Worm (Caenorhabditis elegans) whole organism, early embryonic: Measurements from ENCODE around the gene apl-1.

Experiments
- F13C5.2 ChIP-seq: sonication (generic microtip); optimal IDR thresholded peaks from 2 replicates; lab custom pipeline; 2017; ENCODE audit warnings: mild to moderate bottlenecking, missing genetic modification characterization, inconsistent platforms, missing compliant biosample characterization
- aly-1 ChIP-seq: sonication (generic microtip); optimal IDR thresholded peaks from 2 replicates; lab custom pipeline; 2016; ENCODE audit warnings: missing genetic modification characterization, missing compliant biosample characterization
- ama-1 ChIP-seq: fragments of 150-350 bp; optimal IDR thresholded peaks from 2 replicates; lab custom pipeline; 2014
- ceh-36 ChIP-seq: sonication (generic microtip); optimal IDR thresholded peaks from 2 replicates; lab custom pipeline; 2016; ENCODE audit warnings: missing genetic modification characterization, inconsistent platforms, missing compliant biosample characterization
- ets-7 ChIP-seq: sonication (generic microtip); optimal IDR thresholded peaks from 2 replicates; lab custom pipeline; 2016; ENCODE audit warnings: missing genotype, missing genetic modification characterization, missing compliant biosample characterization
- flt-1 ChIP-seq: fragments of 200-800 bp; sonication (Bioruptor generic); IDR thresholded peaks from 2 replicates; pipeline ENCODE4 v1.3.6; 2022; ENCODE audit warnings: missing genetic modification characterization, missing compliant biosample characterization
- hmg-4 ChIP-seq: fragments of 200-800 bp; sonication (Bioruptor generic); optimal IDR thresholded peaks from 2 replicates; lab custom pipeline; 2018; ENCODE audit warnings: mild to moderate bottlenecking, missing genetic modification characterization, missing compliant biosample characterization
- hnd-1 ChIP-seq: sonication (generic microtip); optimal IDR thresholded peaks from 2 replicates; lab custom pipeline; 2016; ENCODE audit warnings: missing genetic modification characterization, missing compliant biosample characterization
- pes-1 ChIP-seq: fragments of 200-800 bp; sonication (Bioruptor generic); IDR thresholded peaks from 2 replicates; pipeline ENCODE4 v1.3.6; 2022; ENCODE audit warnings: missing genetic modification reagents, missing genetic modification characterization, missing compliant biosample characterization
- scrt-1 ChIP-seq: fragments of 200-800 bp; sonication (Bioruptor generic); IDR thresholded peaks from 2 replicates; pipeline ENCODE4 v1.3.6; 2022; ENCODE audit warnings: missing genetic modification characterization, missing compliant biosample characterization
- sea-1 ChIP-seq: fragments of 200-800 bp; sonication (Bioruptor generic); conservative IDR thresholded peaks from 2 replicates; pipeline ENCODE4 v1.3.6; 2022; ENCODE audit warnings: missing genetic modification characterization, missing compliant biosample characterization
- tbx-11 ChIP-seq: fragments of 200-800 bp; sonication (Bioruptor generic); IDR thresholded peaks from 2 replicates; pipeline ENCODE4 v1.3.6; 2022; ENCODE audit warnings: missing genetic modification characterization, missing compliant biosample characterization
- tbx-37 ChIP-seq: fragments of 200-800 bp; sonication (Bioruptor generic); conservative IDR thresholded peaks from 2 replicates; pipeline ENCODE4 v1.3.6; 2022; ENCODE audit warnings: missing genetic modification reagents, missing genetic modification characterization, missing compliant biosample characterization
- tra-4 ChIP-seq: sonication (generic microtip); optimal IDR thresholded peaks from 2 replicates; lab custom pipeline; 2017; ENCODE audit warnings: missing genetic modification characterization, missing compliant biosample characterization

DNA sequence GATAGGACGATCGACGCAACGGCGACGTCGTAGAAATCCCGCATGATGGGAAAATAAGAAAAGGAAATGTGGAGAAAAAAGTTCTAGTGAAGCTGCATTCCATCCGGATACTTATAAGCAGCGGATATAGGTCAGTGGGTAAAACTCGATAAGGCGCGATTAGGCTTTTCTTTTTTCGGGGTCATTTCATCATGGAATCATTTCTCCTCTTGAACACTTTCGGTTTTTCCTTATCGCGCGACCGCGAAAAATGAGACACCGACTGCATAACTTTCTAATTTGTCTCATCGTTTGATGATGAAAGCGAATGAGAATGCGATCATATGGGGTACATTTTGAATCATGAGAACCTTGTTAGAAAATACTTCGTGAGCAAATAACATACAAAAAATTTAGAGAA is 33.7 kb upstream of the apl-1 start, which contains the start of gene dpy-8:
- no peak for TF ChIP-seq ama-1 (lab: Kevin White, UChicago)
- TF ChIP-seq scrt-1 (GFP tag; lab: Robert Waterston, UW), result no peak
- TF ChIP-seq hmg-4, result no peak
- no peak for TF ChIP-seq ets-7 (tag; lab: Kevin White, UChicago)
- no peak for TF ChIP-seq flt-1 (GFP tag; lab: Robert Waterston, UW)
- no peak for TF ChIP-seq tra-4 (tag; lab: Kevin White, UChicago)
- TF ChIP-seq hnd-1 (tag; lab: Kevin White, UChicago), result no peak
- TF ChIP-seq pes-1 (GFP tag; lab: Robert Waterston, UW), result no peak
- TF ChIP-seq F13C5.2 (tag; lab: Kevin White, UChicago), result no peak
- no peak for TF ChIP-seq sea-1
- TF ChIP-seq tbx-11 (GFP tag; lab: Robert Waterston, UW), result no peak
- TF ChIP-seq ceh-36 (tag; lab: Kevin White, UChicago), result no peak
- no peak for TF ChIP-seq tbx-37 (GFP tag; lab: Robert Waterston, UW)
- no peak for TF ChIP-seq aly-1 (tag; lab: Kevin White, UChicago)
